Worm (Caenorhabditis elegans) whole organism, L4 larva: ENCODE results near the gene tni-3.

Experiments used
- F10B5.3 ChIP-seq: sonication (generic microtip); optimal IDR thresholded peaks from 2 replicates; lab custom pipeline; 2016; ENCODE audit warnings: mild to moderate bottlenecking, missing genetic modification characterization, missing compliant biosample characterization
- F37D6.2 ChIP-seq: sonication (generic microtip); optimal IDR thresholded peaks from 2 replicates; lab custom pipeline; 2016; ENCODE audit warnings: mild to moderate bottlenecking, missing genetic modification characterization, missing compliant biosample characterization
- Y48G9A.11 ChIP-seq: fragments of 200-800 bp; sonication (Bioruptor generic); IDR thresholded peaks from 2 replicates; pipeline ENCODE4 v1.3.6; 2022; ENCODE audit warnings: missing genetic modification reagents, missing genetic modification characterization, missing compliant biosample characterization
- attf-4 ChIP-seq: sonication (generic microtip); optimal IDR thresholded peaks from 3 replicates; lab custom pipeline; 2017; ENCODE audit warnings: missing biosample characterization, missing genetic modification characterization
- ceh-28 ChIP-seq: fragments of 150-350 bp; optimal IDR thresholded peaks from 2 replicates; lab custom pipeline; 2014; ENCODE audit warnings: missing biosample characterization, missing genetic modification reagents, missing genetic modification characterization
- ceh-44 ChIP-seq: fragments of 200-800 bp; sonication (Bioruptor generic); IDR thresholded peaks from 2 replicates; pipeline ENCODE4 v1.3.6; 2022; ENCODE audit warnings: missing genetic modification reagents, missing genetic modification characterization, missing compliant biosample characterization
- ces-1 ChIP-seq: fragments of 150-350 bp; sonication (generic microtip); optimal IDR thresholded peaks from 4 replicates; lab custom pipeline; 2014; ENCODE audit warnings: missing biosample characterization, missing genetic modification reagents, missing genetic modification characterization
- cey-2 ChIP-seq: sonication (generic microtip); optimal IDR thresholded peaks from 3 replicates; lab custom pipeline; 2017; ENCODE audit warnings: missing genetic modification characterization, mild to moderate bottlenecking, missing compliant biosample characterization, antibody characterized with exemption, borderline replicate concordance; ENCODE audit not compliant: insufficient read depth
- ctbp-1 ChIP-seq: fragments of 200-800 bp; sonication (Bioruptor generic); IDR thresholded peaks from 2 replicates; pipeline ENCODE4 v1.3.6; 2022; ENCODE audit warnings: missing genetic modification reagents, missing genetic modification characterization, missing compliant biosample characterization
- daf-12 ChIP-seq: fragments of 150-350 bp; optimal IDR thresholded peaks from 2 replicates; lab custom pipeline; 2014; ENCODE audit warnings: missing biosample characterization, missing genetic modification reagents, missing genetic modification characterization
- daf-16 ChIP-seq, 3 experiments: sonication (generic microtip); optimal IDR thresholded peaks; 2 replicates each; lab custom pipeline; 2016 to 2017; ENCODE audit warnings: missing genetic modification characterization in 3 of 3, missing genetic modification reagents in 3 of 3, mild to moderate bottlenecking in 2 of 3, missing compliant biosample characterization in 2 of 3, missing biosample characterization in 1 of 3, moderate library complexity in 1 of 3
- dmd-6 ChIP-seq: fragments of 200-800 bp; sonication (Bioruptor generic); IDR thresholded peaks from 2 replicates; pipeline ENCODE4 v1.3.6; 2022; ENCODE audit warnings: missing genetic modification reagents, missing genetic modification characterization, missing compliant biosample characterization
- duxl-1 ChIP-seq: sonication (generic microtip); optimal IDR thresholded peaks from 2 replicates; lab custom pipeline; 2016; ENCODE audit warnings: mild to moderate bottlenecking, missing genetic modification characterization, moderate library complexity, missing compliant biosample characterization; ENCODE audit not compliant: poor library complexity
- dve-1 ChIP-seq: sonication (generic microtip); optimal IDR thresholded peaks from 2 replicates; lab custom pipeline; 2017; ENCODE audit warnings: antibody characterized with exemption, mild to moderate bottlenecking, missing genetic modification characterization, missing compliant biosample characterization; ENCODE audit not compliant: insufficient read depth
- fkh-10 ChIP-seq: fragments of 150-350 bp; optimal IDR thresholded peaks from 2 replicates; lab custom pipeline; 2014; ENCODE audit warnings: missing biosample characterization, missing genetic modification reagents, missing genetic modification characterization
- gei-8 ChIP-seq: fragments of 200-800 bp; sonication (Bioruptor generic); optimal IDR thresholded peaks from 2 replicates; lab custom pipeline; 2018; ENCODE audit warnings: mild to moderate bottlenecking, missing genetic modification characterization, missing compliant biosample characterization
- hlh-11 ChIP-seq: fragments of 200-800 bp; sonication (Bioruptor generic); optimal IDR thresholded peaks from 2 replicates; lab custom pipeline; 2018; ENCODE audit warnings: mild to moderate bottlenecking, missing genetic modification characterization, missing compliant biosample characterization
- hmg-1.1 ChIP-seq: fragments of 200-800 bp; sonication (Bioruptor generic); IDR thresholded peaks from 2 replicates; pipeline ENCODE4 v1.3.6; 2022; ENCODE audit warnings: missing genetic modification reagents, missing genetic modification characterization, missing compliant biosample characterization
- lin-15B ChIP-seq: fragments of 150-350 bp; sonication (generic microtip); optimal IDR thresholded peaks from 3 replicates; lab custom pipeline; 2014; ENCODE audit warnings: missing biosample characterization, missing genetic modification characterization
- lin-39 ChIP-seq: fragments of 150-350 bp; optimal IDR thresholded peaks from 2 replicates; lab custom pipeline; 2014; ENCODE audit warnings: missing biosample characterization, missing genetic modification reagents, missing genetic modification characterization
- madf-5 ChIP-seq, 2 experiments: fragments of 200-800 bp; sonication (Bioruptor generic); IDR thresholded peaks; 2 replicates each; pipeline ENCODE4 v1.3.6; 2022; ENCODE audit warnings: missing compliant biosample characterization in 2 of 2, missing genetic modification characterization in 2 of 2
- mep-1 ChIP-seq: fragments of 150-350 bp; sonication (generic microtip); optimal IDR thresholded peaks from 3 replicates; lab custom pipeline; 2014; ENCODE audit warnings: missing biosample characterization, missing genetic modification characterization
- nhr-11 ChIP-seq: fragments of 150-350 bp; optimal IDR thresholded peaks from 2 replicates; lab custom pipeline; 2014; ENCODE audit warnings: missing biosample characterization, missing genetic modification characterization
- nhr-111 ChIP-seq: fragments of 200-800 bp; sonication (Bioruptor generic); optimal IDR thresholded peaks from 2 replicates; lab custom pipeline; 2018; ENCODE audit warnings: mild to moderate bottlenecking, missing genetic modification characterization, missing compliant biosample characterization
- nhr-237 ChIP-seq: sonication (generic microtip); optimal IDR thresholded peaks from 2 replicates; lab custom pipeline; 2017; ENCODE audit warnings: missing biosample characterization, missing genetic modification characterization
- nhr-25 ChIP-seq: sonication (generic microtip); optimal IDR thresholded peaks from 2 replicates; lab custom pipeline; 2017; ENCODE audit warnings: missing genetic modification characterization, mild to moderate bottlenecking, missing compliant biosample characterization, antibody characterized with exemption, moderate library complexity, borderline replicate concordance; ENCODE audit not compliant: insufficient read depth
- nhr-28 ChIP-seq: fragments of 150-350 bp; optimal IDR thresholded peaks from 2 replicates; lab custom pipeline; 2014; ENCODE audit warnings: missing biosample characterization, missing genetic modification characterization
- nhr-41 ChIP-seq: fragments of 200-800 bp; sonication (Bioruptor generic); IDR thresholded peaks from 2 replicates; pipeline ENCODE4 v1.3.6; 2022; ENCODE audit warnings: missing genetic modification reagents, missing genetic modification characterization, missing compliant biosample characterization
- nhr-48 ChIP-seq: sonication (generic microtip); optimal IDR thresholded peaks from 2 replicates; lab custom pipeline; 2016; ENCODE audit warnings: mild to moderate bottlenecking, missing genetic modification characterization, missing compliant biosample characterization
- pha-4 ChIP-seq, 2 experiments: fragments of 150-350 bp in 1 of 2; fragments of 200-800 bp in 1 of 2; sonication (Bioruptor generic) in 1 of 2; IDR thresholded peaks in 1 of 2; optimal IDR thresholded peaks in 1 of 2; 2 replicates each; pipeline versions ENCODE4 v1.3.6 to Lab custom; 2014 to 2022; ENCODE audit warnings: missing genetic modification characterization in 2 of 2, missing genetic modification reagents in 2 of 2, missing biosample characterization in 1 of 2, missing compliant biosample characterization in 1 of 2
- php-3 ChIP-seq: fragments of 200-800 bp; sonication (Bioruptor generic); IDR thresholded peaks from 2 replicates; pipeline ENCODE4 v1.3.6; 2022; ENCODE audit warnings: missing genetic modification reagents, missing genetic modification characterization, missing compliant biosample characterization
- rbr-2 ChIP-seq: sonication (generic microtip); optimal IDR thresholded peaks from 2 replicates; lab custom pipeline; 2016; ENCODE audit warnings: missing genotype, missing genetic modification characterization, missing compliant biosample characterization
- saeg-2 ChIP-seq: fragments of 200-800 bp; sonication (Bioruptor generic); IDR thresholded peaks from 2 replicates; pipeline ENCODE4 v1.3.6; 2022; ENCODE audit warnings: missing genetic modification reagents, missing genetic modification characterization, missing compliant biosample characterization
- skn-1 ChIP-seq: fragments of 150-350 bp; optimal IDR thresholded peaks from 2 replicates; lab custom pipeline; 2014; ENCODE audit warnings: missing biosample characterization, missing genetic modification characterization
- snpc-4 ChIP-seq: fragments of 150-350 bp; optimal IDR thresholded peaks from 2 replicates; lab custom pipeline; 2014; ENCODE audit warnings: missing biosample characterization, missing genetic modification characterization
- spr-3 ChIP-seq: fragments of 200-800 bp; sonication (Bioruptor generic); optimal IDR thresholded peaks from 2 replicates; lab custom pipeline; 2018; ENCODE audit warnings: mild to moderate bottlenecking, missing genetic modification characterization, missing compliant biosample characterization
- tra-1 ChIP-seq: fragments of 200-800 bp; sonication (Bioruptor generic); IDR thresholded peaks from 2 replicates; pipeline ENCODE4 v1.3.6; 2022; ENCODE audit warnings: missing genetic modification reagents, missing genetic modification characterization, missing compliant biosample characterization
- unc-62 ChIP-seq, 3 experiments: fragments of 150-350 bp in 1 of 3; sonication (generic microtip); optimal IDR thresholded peaks in 2 of 3; peaks in 1 of 3; 1 replicate in 1 of 3; 2 replicates in 2 of 3; lab custom pipeline; 2014 to 2017; ENCODE audit warnings: missing biosample characterization in 3 of 3, missing genetic modification characterization in 3 of 3, missing genetic modification reagents in 3 of 3, missing genotype in 1 of 3
- vab-7 ChIP-seq: fragments of 200-800 bp; sonication (Bioruptor generic); IDR thresholded peaks from 2 replicates; pipeline ENCODE4 v1.3.6; 2022; ENCODE audit warnings: missing genetic modification reagents, missing genetic modification characterization, missing compliant biosample characterization
- zip-2 ChIP-seq: fragments of 150-350 bp; optimal IDR thresholded peaks from 2 replicates; lab custom pipeline; 2014; ENCODE audit warnings: missing biosample characterization, missing genetic modification characterization
- ztf-11 ChIP-seq: fragments of 150-350 bp; optimal IDR thresholded peaks from 2 replicates; lab custom pipeline; 2014; ENCODE audit warnings: missing biosample characterization, missing genetic modification characterization
- ztf-7 ChIP-seq: fragments of 150-350 bp; optimal IDR thresholded peaks from 2 replicates; lab custom pipeline; 2014; ENCODE audit warnings: missing biosample characterization, missing genetic modification characterization

tni-3 gene

DNA sequence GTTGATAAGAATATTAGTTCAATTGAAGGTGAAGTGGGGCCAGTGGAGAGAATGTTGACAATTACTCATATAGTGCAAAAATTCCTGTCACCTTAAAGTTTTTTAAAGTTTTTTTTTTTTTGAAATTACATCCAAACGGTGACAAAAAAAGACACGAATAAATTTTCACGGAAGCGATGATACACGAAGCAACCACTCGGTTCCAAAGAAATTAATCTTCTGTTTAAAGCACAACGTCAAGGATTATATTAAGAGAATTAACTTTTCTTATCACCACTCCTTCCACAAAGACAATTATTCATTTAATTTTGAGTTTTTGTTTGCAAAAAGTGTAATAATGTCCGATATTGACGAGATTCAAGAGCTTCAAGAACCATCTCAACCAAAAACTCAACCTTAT, 30.5 kb upstream of the tni-3 start, which contains the start of gene clec-28:
TSS of gene clec-28 (plus strand) at position 301 of the 400 bp plus-strand sequence.
- no peak for TF ChIP-seq nhr-111 (GFP tag; lab: Kevin White, UChicago)
- TF ChIP-seq F37D6.2 (tag; lab: Kevin White, UChicago): no peak
- TF ChIP-seq snpc-4 (tag; lab: Kevin White, UChicago): no peak
- no peak for TF ChIP-seq lin-39
- TF ChIP-seq nhr-48 (tag; lab: Kevin White, UChicago): no peak
- TF ChIP-seq mep-1 (tag; lab: Kevin White, UChicago): no peak
- TF ChIP-seq ces-1: no peak
- TF ChIP-seq madf-5 (GFP tag; IDR thresholded peaks at IDR 0.05; lab: Robert Waterston, UW): no peak
- TF ChIP-seq unc-62 (GFP tag; optimal IDR thresholded peaks at IDR 0.05 in 1 of 2; lab: Kevin White, UChicago): no peak
- TF ChIP-seq unc-62 (tag; optimal IDR thresholded peaks at IDR 0.05; lab: Kevin White, UChicago): no peak
- TF ChIP-seq daf-12 (tag; lab: Kevin White, UChicago): no peak
- no peak for TF ChIP-seq ctbp-1 (GFP tag; lab: Robert Waterston, UW)
- TF ChIP-seq cey-2 (tag; lab: Kevin White, UChicago): no peak
- no peak for TF ChIP-seq spr-3
- TF ChIP-seq zip-2 (tag; lab: Kevin White, UChicago): no peak
- no peak for TF ChIP-seq dmd-6 (GFP tag; lab: Robert Waterston, UW)
- TF ChIP-seq daf-16 (GFP tag; optimal IDR thresholded peaks at IDR 0.05; lab: Kevin White, UChicago): no peak
- TF ChIP-seq daf-16 (tag; optimal IDR thresholded peaks at IDR 0.05; lab: Kevin White, UChicago): no peak
- no peak for TF ChIP-seq ceh-44 (GFP tag; lab: Robert Waterston, UW)
- no peak for TF ChIP-seq skn-1
- TF ChIP-seq dve-1: no peak
- TF ChIP-seq attf-4 (tag; lab: Kevin White, UChicago): no peak
- TF ChIP-seq, all 104 proteins: peak for 0

- TF ChIP-seq nhr-25 (tag; lab: Kevin White, UChicago) (no peak), php-3 (no peak), gei-8 (GFP tag; lab: Kevin White, UChicago) (no peak), fkh-10 (GFP tag; lab: Kevin White, UChicago) (no peak), ztf-11 (tag; lab: Kevin White, UChicago) (no peak), duxl-1 (no peak), rbr-2 (tag; lab: Kevin White, UChicago) (no peak), snpc-4 (tag; lab: Kevin White, UChicago) (no peak)
Measured at ce11 chrV:16861719-16862118, 26.8 kb upstream of the tni-3 start, which contains the start of the genes clec-32 and clec-24. TSS of gene clec-32 (minus strand) at chrV:16861819. TSS of gene clec-24 (plus strand) at chrV:16862012.

DNA sequence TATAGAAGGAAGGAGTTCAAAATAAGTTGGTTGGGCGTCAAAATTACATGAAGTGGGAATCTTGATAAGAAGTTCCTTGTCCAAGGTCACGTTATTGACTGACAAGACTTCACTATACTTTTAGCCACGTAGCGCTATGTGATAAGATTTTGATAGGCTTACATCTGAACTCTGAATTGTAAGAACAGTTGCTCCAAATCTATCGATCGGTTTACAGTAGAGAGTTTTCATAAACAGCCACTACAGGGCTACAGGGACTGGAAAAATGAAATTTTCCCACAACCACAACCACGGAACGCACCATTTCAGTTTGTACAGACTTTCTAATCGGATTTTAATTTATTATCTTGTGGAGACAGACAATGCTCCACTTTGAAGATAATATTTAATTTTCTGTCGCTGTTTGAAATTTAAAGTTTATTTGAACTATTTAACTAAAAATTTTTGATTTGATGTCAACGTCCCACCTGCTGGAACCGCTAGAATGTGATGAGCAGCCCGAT, 23.1 kb upstream of the tni-3 start, which contains the start of the genes clec-31 and clec-22:
TSS of gene clec-31 (minus strand) at position 101 of the 503 bp plus-strand sequence.
TSS of gene clec-22 (plus strand) at position 453 of the 503 bp plus-strand sequence.
- TF ChIP-seq attf-4 (tag; lab: Kevin White, UChicago) (no peak), ztf-7 (no peak), ceh-28 (no peak), pha-4 (GFP tag; IDR thresholded peaks at IDR 0.05; lab: Robert Waterston, UW) (no peak), pha-4 (tag; optimal IDR thresholded peaks at IDR 0.05; lab: Kevin White, UChicago) (no peak), hmg-1.1 (GFP tag; lab: Robert Waterston, UW) (no peak), hlh-11 (tag; lab: Kevin White, UChicago) (no peak), snpc-4 (tag; lab: Kevin White, UChicago) (no peak), saeg-2 (GFP tag; lab: Robert Waterston, UW) (no peak), nhr-237 (no peak), lin-15B (tag; lab: Kevin White, UChicago) (no peak), tra-1 (GFP tag; lab: Robert Waterston, UW) (no peak), gei-8 (GFP tag; lab: Kevin White, UChicago) (no peak), Y48G9A.11 (GFP tag; lab: Robert Waterston, UW) (no peak), nhr-28 (tag; lab: Kevin White, UChicago) (no peak), nhr-41 (GFP tag; lab: Robert Waterston, UW) (no peak), F10B5.3 (no peak), duxl-1 (no peak), vab-7 (GFP tag; lab: Robert Waterston, UW) (no peak), nhr-11 (tag; lab: Kevin White, UChicago) (no peak)
